Fruit fly (Drosophila melanogaster): Measurements from ENCODE around the gene se.

dm6 chr3L:8554024-8554642 is 33.8 kb downstream of the se start:
- no peak for TF ChIP-seq pan (optimal IDR thresholded peaks at IDR 0.05)
- TF ChIP-seq Dll (optimal IDR thresholded peaks at IDR 0.05): no peak
- TF ChIP-seq usp (GFP tag; optimal IDR thresholded peaks at IDR 0.05): no peak
- TF ChIP-seq EcR (GFP tag; optimal IDR thresholded peaks at IDR 0.05): peak in 1 of 2 experiments; percentile 53
- no peak for TF ChIP-seq CG8478 (optimal IDR thresholded peaks at IDR 0.05)
- TF ChIP-seq psq (optimal IDR thresholded peaks at IDR 0.05): no peak

Measured in whole organism.